Fruit fly (Drosophila melanogaster) whole organism, embryonic: ENCODE measurements around the gene und.

ENCODE experiments used
- Adf1 ChIP-seq: fragments of 200-800 bp; sonication (Bioruptor generic); IDR thresholded peaks from 2 replicates; pipeline ENCODE4 v1.3.6; 2022; ENCODE audit warnings: missing biosample characterization, missing genetic modification characterization
- Blimp-1 ChIP-seq: fragments of 200-800 bp; sonication (Bioruptor generic); optimal IDR thresholded peaks from 3 replicates; lab custom pipeline; 2018; ENCODE audit warnings: missing biosample characterization, missing genetic modification characterization, mild to moderate bottlenecking, moderate library complexity, missing genetic modification reagents
- CG11247 ChIP-seq: fragments of 200-800 bp; sonication (Bioruptor generic); IDR thresholded peaks from 2 replicates; pipeline ENCODE4 v1.3.6; 2022; ENCODE audit warnings: missing biosample characterization, missing genetic modification characterization
- CG11723 ChIP-seq: fragments of 200-800 bp; sonication (Bioruptor generic); optimal IDR thresholded peaks from 2 replicates; lab custom pipeline; 2017; ENCODE audit warnings: missing biosample characterization, mild to moderate bottlenecking, missing genetic modification characterization
- CG14014 ChIP-seq: fragments of 200-800 bp; sonication (Bioruptor generic); IDR thresholded peaks from 2 replicates; pipeline ENCODE4 v1.3.6; 2022; ENCODE audit warnings: missing biosample characterization, missing genetic modification characterization
- CG15601 ChIP-seq: fragments of 200-800 bp; sonication (Bioruptor generic); optimal IDR thresholded peaks from 3 replicates; lab custom pipeline; 2019; ENCODE audit warnings: missing biosample characterization, mild to moderate bottlenecking, missing genetic modification characterization, moderate library complexity
- CG16813 ChIP-seq: fragments of 200-800 bp; sonication (Bioruptor generic); IDR thresholded peaks from 3 replicates; pipeline ENCODE4 v1.3.6; 2022; ENCODE audit warnings: missing biosample characterization, missing genetic modification characterization; ENCODE audit not compliant: partially characterized antibody
- CG18011 ChIP-seq: fragments of 200-800 bp; sonication (Bioruptor generic); optimal IDR thresholded peaks from 2 replicates; lab custom pipeline; 2017; ENCODE audit warnings: missing biosample characterization, missing genetic modification characterization, mild to moderate bottlenecking, moderate library complexity, missing genotype
- CG32767 ChIP-seq: fragments of 200-800 bp; sonication (Bioruptor generic); IDR thresholded peaks from 2 replicates; pipeline ENCODE4 v1.3.6; 2022; ENCODE audit warnings: missing biosample characterization, missing genetic modification characterization
- CG3281 ChIP-seq: fragments of 200-800 bp; sonication (Bioruptor generic); optimal IDR thresholded peaks from 3 replicates; lab custom pipeline; 2017; ENCODE audit warnings: missing biosample characterization, mild to moderate bottlenecking, missing genetic modification characterization
- CG33213 ChIP-seq: fragments of 200-800 bp; sonication (Bioruptor generic); optimal IDR thresholded peaks from 3 replicates; lab custom pipeline; 2016; ENCODE audit warnings: missing biosample characterization, missing genetic modification characterization
- CG4404 ChIP-seq: fragments of 200-800 bp; sonication (Bioruptor generic); IDR thresholded peaks from 2 replicates; pipeline ENCODE4 v1.3.6; 2022; ENCODE audit warnings: missing biosample characterization, missing genetic modification characterization
- CG7271 ChIP-seq: fragments of 200-800 bp; sonication (Bioruptor generic); optimal IDR thresholded peaks from 2 replicates; lab custom pipeline; 2018; ENCODE audit warnings: missing biosample characterization, mild to moderate bottlenecking, missing genetic modification characterization, moderate library complexity
- CG7786 ChIP-seq: fragments of 200-800 bp; sonication (Bioruptor generic); optimal IDR thresholded peaks from 2 replicates; lab custom pipeline; 2016; ENCODE audit warnings: missing biosample characterization, missing genetic modification characterization
- CG7839 ChIP-seq: fragments of 200-800 bp; sonication (Bioruptor generic); optimal IDR thresholded peaks from 3 replicates; lab custom pipeline; 2018; ENCODE audit warnings: missing biosample characterization, mild to moderate bottlenecking, missing genetic modification characterization, moderate library complexity
- CG9215 ChIP-seq: fragments of 200-800 bp; sonication (Bioruptor generic); IDR thresholded peaks from 2 replicates; pipeline ENCODE4 v1.3.6; 2022; ENCODE audit warnings: missing biosample characterization, missing genetic modification characterization
- CG9797 ChIP-seq: fragments of 200-800 bp; sonication (Bioruptor generic); optimal IDR thresholded peaks from 3 replicates; lab custom pipeline; 2018; ENCODE audit warnings: missing biosample characterization, mild to moderate bottlenecking, missing genetic modification characterization
- CG9876 ChIP-seq: fragments of 200-800 bp; sonication (Bioruptor generic); optimal IDR thresholded peaks from 2 replicates; lab custom pipeline; 2016; ENCODE audit warnings: missing biosample characterization, missing genetic modification characterization
- Dad ChIP-seq: fragments of 200-800 bp; sonication (Bioruptor generic); optimal IDR thresholded peaks from 3 replicates; lab custom pipeline; 2016; ENCODE audit warnings: missing biosample characterization, missing genetic modification characterization
- Dll ChIP-seq: fragments of 200-800 bp; sonication (Bioruptor generic); IDR thresholded peaks from 4 replicates; pipeline ENCODE4 v1.3.6; 2022; ENCODE audit warnings: missing biosample characterization, missing genetic modification characterization; ENCODE audit not compliant: partially characterized antibody
- Doc2 ChIP-seq: fragments of 200-800 bp; sonication (Bioruptor generic); IDR thresholded peaks from 2 replicates; pipeline ENCODE4 v1.3.6; 2022; ENCODE audit warnings: missing biosample characterization, missing genetic modification characterization
- Dp ChIP-seq: fragments of 200-800 bp; sonication (Bioruptor generic); optimal IDR thresholded peaks from 2 replicates; lab custom pipeline; 2018; ENCODE audit warnings: missing biosample characterization, mild to moderate bottlenecking, missing genetic modification characterization, moderate library complexity
- Fer3 ChIP-seq: fragments of 200-800 bp; sonication (Bioruptor generic); optimal IDR thresholded peaks from 2 replicates; lab custom pipeline; 2018; ENCODE audit warnings: missing biosample characterization, mild to moderate bottlenecking, missing genetic modification characterization, moderate library complexity
- HmgD ChIP-seq: fragments of 200-800 bp; sonication (Bioruptor generic); optimal IDR thresholded peaks from 3 replicates; lab custom pipeline; 2016; ENCODE audit warnings: missing biosample characterization, missing genetic modification characterization
- HmgZ ChIP-seq: fragments of 200-800 bp; sonication (Bioruptor generic); optimal IDR thresholded peaks from 2 replicates; lab custom pipeline; 2018; ENCODE audit warnings: missing biosample characterization, mild to moderate bottlenecking, missing genetic modification characterization
- NC2α ChIP-seq: fragments of 200-800 bp; sonication (Bioruptor generic); optimal IDR thresholded peaks from 2 replicates; lab custom pipeline; 2016; ENCODE audit warnings: missing biosample characterization, missing genetic modification characterization
- NK7.1 ChIP-seq: fragments of 200-800 bp; sonication (Bioruptor generic); optimal IDR thresholded peaks from 3 replicates; lab custom pipeline; 2016; ENCODE audit warnings: missing biosample characterization, missing genetic modification characterization
- NfI ChIP-seq: fragments of 200-800 bp; sonication (Bioruptor generic); optimal IDR thresholded peaks from 3 replicates; lab custom pipeline; 2018; ENCODE audit warnings: missing biosample characterization, mild to moderate bottlenecking, missing genetic modification characterization, moderate library complexity
- Opbp ChIP-seq: fragments of 200-800 bp; sonication (Bioruptor generic); IDR thresholded peaks from 3 replicates; pipeline ENCODE4 v1.3.6; 2022; ENCODE audit warnings: missing biosample characterization, missing genetic modification characterization; ENCODE audit not compliant: partially characterized antibody
- Poxn ChIP-seq: fragments of 200-800 bp; sonication (Bioruptor generic); IDR thresholded peaks from 2 replicates; pipeline ENCODE4 v1.3.6; 2022; ENCODE audit warnings: missing biosample characterization, missing genetic modification characterization
- Xbp1 ChIP-seq: fragments of 200-800 bp; sonication (Bioruptor generic); optimal IDR thresholded peaks from 3 replicates; lab custom pipeline; 2016; ENCODE audit warnings: missing biosample characterization, mild to moderate bottlenecking, missing genetic modification characterization
- aop ChIP-seq: fragments of 200-800 bp; sonication (Bioruptor generic); IDR thresholded peaks from 2 replicates; pipeline ENCODE4 v1.3.6; 2022; ENCODE audit warnings: missing biosample characterization, missing genetic modification characterization
- bcd ChIP-seq: fragments of 200-800 bp; sonication (Bioruptor generic); optimal IDR thresholded peaks from 2 replicates; lab custom pipeline; 2017; ENCODE audit warnings: missing biosample characterization, mild to moderate bottlenecking, missing genetic modification characterization
- bigmax ChIP-seq: fragments of 200-800 bp; sonication (Bioruptor generic); optimal IDR thresholded peaks from 2 replicates; lab custom pipeline; 2018; ENCODE audit warnings: missing biosample characterization, mild to moderate bottlenecking, missing genetic modification characterization
- dysf ChIP-seq: fragments of 200-800 bp; sonication (Bioruptor generic); IDR thresholded peaks from 3 replicates; pipeline ENCODE4 v1.3.6; 2022; ENCODE audit warnings: missing biosample characterization, missing genetic modification characterization
- eve ChIP-seq, 2 experiments: fragments of >200 bp; optimal IDR thresholded peaks; 2 replicates each; lab custom pipeline; 2017; ENCODE audit warnings: missing biosample characterization in 2 of 2, missing genetic modification characterization in 2 of 2
- gcm ChIP-seq: fragments of 200-800 bp; sonication (Bioruptor generic); optimal IDR thresholded peaks from 2 replicates; lab custom pipeline; 2019; ENCODE audit warnings: missing biosample characterization, mild to moderate bottlenecking, missing genetic modification characterization, moderate library complexity
- hbn ChIP-seq: fragments of 200-800 bp; sonication (Bioruptor generic); IDR thresholded peaks from 2 replicates; pipeline ENCODE4 v1.3.6; 2022; ENCODE audit warnings: missing biosample characterization, missing genetic modification characterization; ENCODE audit not compliant: partially characterized antibody
- hth ChIP-seq: fragments of >200 bp; optimal IDR thresholded peaks from 2 replicates; lab custom pipeline; 2017; ENCODE audit warnings: inconsistent platforms
- lola ChIP-seq, 3 experiments: fragments of >200 bp in 2 of 3; fragments of 200-800 bp in 1 of 3; sonication (Bioruptor generic) in 1 of 3; optimal IDR thresholded peaks; 2 replicates each; lab custom pipeline; 2017 to 2019; ENCODE audit warnings: missing biosample characterization in 3 of 3, missing genetic modification characterization in 3 of 3, mild to moderate bottlenecking in 1 of 3, moderate library complexity in 1 of 3
- luna ChIP-seq: fragments of 200-800 bp; sonication (Bioruptor generic); optimal IDR thresholded peaks from 2 replicates; lab custom pipeline; 2016; ENCODE audit warnings: missing biosample characterization, missing genetic modification characterization
- pan ChIP-seq, 4 experiments: fragments of >200 bp in 3 of 4; fragments of 200-800 bp in 1 of 4; sonication (Bioruptor generic) in 1 of 4; optimal IDR thresholded peaks in 3 of 4; IDR thresholded peaks in 1 of 4; 2 replicates each; pipeline versions ENCODE4 v1.3.6 to Lab custom; 2017 to 2022; ENCODE audit warnings: missing biosample characterization in 2 of 4, missing genetic modification characterization in 2 of 4, mixed read lengths in 1 of 4
- pros ChIP-seq: fragments of 200-800 bp; sonication (Bioruptor generic); optimal IDR thresholded peaks from 3 replicates; lab custom pipeline; 2019; ENCODE audit warnings: missing biosample characterization, mild to moderate bottlenecking, missing genetic modification characterization, moderate library complexity
- pum ChIP-seq: fragments of 200-800 bp; sonication (Bioruptor generic); optimal IDR thresholded peaks from 2 replicates; lab custom pipeline; 2016; ENCODE audit warnings: missing biosample characterization, missing genetic modification characterization
- pzg ChIP-seq: fragments of 200-800 bp; sonication (Bioruptor generic); optimal IDR thresholded peaks from 3 replicates; lab custom pipeline; 2018; ENCODE audit warnings: missing biosample characterization, mild to moderate bottlenecking, missing genetic modification characterization, moderate library complexity
- sima ChIP-seq: fragments of 200-800 bp; sonication (Bioruptor generic); optimal IDR thresholded peaks from 2 replicates; lab custom pipeline; 2016; ENCODE audit warnings: missing biosample characterization, missing genetic modification characterization
- tin ChIP-seq: fragments of 200-800 bp; sonication (Bioruptor generic); optimal IDR thresholded peaks from 3 replicates; lab custom pipeline; 2016; ENCODE audit warnings: missing biosample characterization, missing genetic modification characterization
- tio ChIP-seq: fragments of 200-800 bp; sonication (Bioruptor generic); optimal IDR thresholded peaks from 2 replicates; lab custom pipeline; 2017; ENCODE audit warnings: missing biosample characterization, missing genetic modification characterization, inconsistent platforms
- wor ChIP-seq: fragments of 200-800 bp; sonication (Bioruptor generic); IDR thresholded peaks from 2 replicates; pipeline ENCODE4 v1.3.6; 2022; ENCODE audit warnings: missing biosample characterization, missing genetic modification characterization
- z ChIP-seq: fragments of 200-800 bp; sonication (Bioruptor generic); IDR thresholded peaks from 3 replicates; pipeline ENCODE4 v1.3.6; 2022; ENCODE audit warnings: missing biosample characterization, missing genetic modification characterization

The und gene

dm6 chr2L:9758856-9759255 is 4.3 kb upstream of the und start (continued):
- TF ChIP-seq CG4404 (GFP tag; lab: Robert Waterston, UW) (peak; percentile 42; the same call in 1 of the 2 replicates), Adf1 (GFP tag; lab: Robert Waterston, UW) (peak; percentile 90), gcm (GFP tag; lab: Kevin White, UChicago) (no peak), HmgD (GFP tag; lab: Kevin White, UChicago) (peak; percentile 79), CG7839 (tag; lab: Kevin White, UChicago) (peak; percentile 40), Doc2 (GFP tag; lab: Robert Waterston, UW) (no peak), CG33213 (GFP tag; lab: Kevin White, UChicago) (peak; percentile 53), hth (lab: Kevin White, UChicago) (no peak), Xbp1 (GFP tag; lab: Kevin White, UChicago) (peak; percentile 67), NK7.1 (GFP tag; lab: Kevin White, UChicago) (no peak), CG9797 (GFP tag; lab: Kevin White, UChicago) (no peak), hbn (peak; percentile 89), wor (no peak), luna (GFP tag; lab: Kevin White, UChicago) (peak; percentile 40), Fer3 (tag; lab: Kevin White, UChicago) (peak; percentile 61), CG14014 (GFP tag; lab: Robert Waterston, UW) (peak; percentile 62), bcd (peak; percentile 63), Blimp-1 (GFP tag; lab: Kevin White, UChicago) (no peak), pan (optimal IDR thresholded peaks at IDR 0.05; lab: Kevin White, UChicago) (no peak), pan (GFP tag; optimal IDR thresholded peaks at IDR 0.05 in 1 of 2, IDR thresholded peaks at IDR 0.05 in 1 of 2) (peak in 1 of 2 experiments; percentile 72), NC2α (no peak), CG7271 (tag; lab: Kevin White, UChicago) (no peak), HmgZ (tag; lab: Kevin White, UChicago) (peak; percentile 74), Dll (peak; percentile 95), CG9215 (GFP tag; lab: Robert Waterston, UW) (peak; percentile 57; the same call in 1 of the 2 replicates), CG32767 (GFP tag; lab: Robert Waterston, UW) (0 out of 2 replicates have a peak, but pooled peaks have one; percentile 40), dysf (GFP tag; lab: Robert Waterston, UW) (peak; percentile 42), Dp (GFP tag; lab: Kevin White, UChicago) (peak; percentile 13), Dad (GFP tag; lab: Kevin White, UChicago) (peak; percentile 43), CG16813 (GFP tag; lab: Robert Waterston, UW) (peak; percentile 94), CG18011 (peak; percentile 30), z (GFP tag; lab: Robert Waterston, UW) (no peak), Poxn (no peak), eve (GFP tag; optimal IDR thresholded peaks at IDR 0.05; lab: Kevin White, UChicago) (no peak), CG15601 (peak; percentile 35), aop (GFP tag; lab: Robert Waterston, UW) (no peak), lola (GFP tag; optimal IDR thresholded peaks at IDR 0.05; lab: Kevin White, UChicago) (peak in 1 of 3 experiments; percentile 3), CG11247 (GFP tag; lab: Robert Waterston, UW) (peak; percentile 59; the same call in 1 of the 2 replicates), CG11723 (GFP tag; lab: Kevin White, UChicago) (no peak), pros (GFP tag; lab: Kevin White, UChicago) (no peak), tin (GFP tag; lab: Kevin White, UChicago) (peak; percentile 47), CG7786 (GFP tag; lab: Kevin White, UChicago) (peak; percentile 52), bigmax (no peak), pum (GFP tag; lab: Kevin White, UChicago) (peak; percentile 18), pzg (GFP tag; lab: Kevin White, UChicago) (peak; percentile 79), sima (GFP tag; lab: Kevin White, UChicago) (no peak), CG3281 (GFP tag; lab: Kevin White, UChicago) (peak; percentile 48), NfI (GFP tag; lab: Kevin White, UChicago) (peak; percentile 67), Opbp (GFP tag; lab: Robert Waterston, UW) (peak; percentile 95), tio (GFP tag; lab: Kevin White, UChicago) (no peak), CG9876 (GFP tag; lab: Kevin White, UChicago) (peak; percentile 17)
